Worm (Caenorhabditis elegans) whole organism, late embryonic: ENCODE results near the gene lir-2.

Experiments used
- C08G9.2 ChIP-seq: sonication (generic microtip); optimal IDR thresholded peaks from 2 replicates; lab custom pipeline; 2016; ENCODE audit warnings: mild to moderate bottlenecking, missing genetic modification characterization, moderate library complexity, missing compliant biosample characterization
- F13H6.1 ChIP-seq: sonication (generic microtip); optimal IDR thresholded peaks from 2 replicates; lab custom pipeline; 2016; ENCODE audit warnings: missing genetic modification characterization, missing compliant biosample characterization
- K09A11.1 ChIP-seq: sonication (generic microtip); optimal IDR thresholded peaks from 2 replicates; lab custom pipeline; 2017; ENCODE audit warnings: antibody characterized with exemption, mild to moderate bottlenecking, missing genetic modification characterization, missing compliant biosample characterization; ENCODE audit not compliant: insufficient read depth
- Y22D7AL.16 ChIP-seq: sonication (generic microtip); optimal IDR thresholded peaks from 2 replicates; lab custom pipeline; 2016; ENCODE audit warnings: missing genetic modification characterization, missing compliant biosample characterization
- ceh-18 ChIP-seq: sonication (generic microtip); optimal IDR thresholded peaks from 2 replicates; lab custom pipeline; 2016; ENCODE audit warnings: missing genetic modification characterization, missing compliant biosample characterization
- ceh-2 ChIP-seq: sonication (generic microtip); optimal IDR thresholded peaks from 2 replicates; lab custom pipeline; 2016; ENCODE audit warnings: missing genotype, missing genetic modification characterization, missing compliant biosample characterization
- ceh-31 ChIP-seq: sonication (generic microtip); optimal IDR thresholded peaks from 2 replicates; lab custom pipeline; 2016; ENCODE audit warnings: missing genetic modification characterization, missing compliant biosample characterization
- ceh-6 ChIP-seq: fragments of 200-800 bp; sonication (Bioruptor generic); optimal IDR thresholded peaks from 2 replicates; lab custom pipeline; 2018; ENCODE audit warnings: mild to moderate bottlenecking, missing genetic modification characterization, missing compliant biosample characterization
- ceh-9 ChIP-seq: sonication (generic microtip); optimal IDR thresholded peaks from 2 replicates; lab custom pipeline; 2016; ENCODE audit warnings: mild to moderate bottlenecking, missing genetic modification characterization, inconsistent platforms, missing compliant biosample characterization
- dmd-4 ChIP-seq: sonication (generic microtip); optimal IDR thresholded peaks from 2 replicates; lab custom pipeline; 2016; ENCODE audit warnings: borderline replicate concordance, missing genetic modification characterization, missing compliant biosample characterization
- eyg-1 ChIP-seq: sonication (generic microtip); optimal IDR thresholded peaks from 2 replicates; lab custom pipeline; 2016; ENCODE audit warnings: missing genotype, missing genetic modification characterization, missing compliant biosample characterization
- fkh-6 ChIP-seq: sonication (generic microtip); optimal IDR thresholded peaks from 2 replicates; lab custom pipeline; 2016; ENCODE audit warnings: missing genetic modification characterization, missing compliant biosample characterization
- hlh-30 ChIP-seq: sonication (generic microtip); optimal IDR thresholded peaks from 2 replicates; lab custom pipeline; 2017; ENCODE audit warnings: antibody characterized with exemption, missing genetic modification characterization, missing compliant biosample characterization; ENCODE audit not compliant: insufficient read depth
- hlh-6 ChIP-seq: sonication (generic microtip); optimal IDR thresholded peaks from 2 replicates; lab custom pipeline; 2016; ENCODE audit warnings: missing genotype, missing genetic modification characterization, missing compliant biosample characterization
- hlh-8 ChIP-seq: sonication (generic microtip); optimal IDR thresholded peaks from 2 replicates; lab custom pipeline; 2016; ENCODE audit warnings: missing genotype, missing genetic modification characterization, missing compliant biosample characterization
- lin-11 ChIP-seq: fragments of 200-800 bp; sonication (Bioruptor generic); optimal IDR thresholded peaks from 2 replicates; lab custom pipeline; 2018; ENCODE audit warnings: mild to moderate bottlenecking, missing genetic modification characterization, missing compliant biosample characterization
- npax-4 ChIP-seq: sonication (generic microtip); optimal IDR thresholded peaks from 2 replicates; lab custom pipeline; 2016; ENCODE audit warnings: missing genetic modification characterization, missing compliant biosample characterization
- pha-2 ChIP-seq: sonication (generic microtip); optimal IDR thresholded peaks from 2 replicates; lab custom pipeline; 2017; ENCODE audit warnings: mild to moderate bottlenecking, missing genetic modification characterization, missing compliant biosample characterization
- pqm-1 ChIP-seq: sonication (generic microtip); optimal IDR thresholded peaks from 2 replicates; lab custom pipeline; 2016; ENCODE audit warnings: missing genetic modification characterization, missing compliant biosample characterization
- tbx-7 ChIP-seq: sonication (generic microtip); optimal IDR thresholded peaks from 2 replicates; lab custom pipeline; 2016; ENCODE audit warnings: missing genotype, missing genetic modification characterization, missing compliant biosample characterization
- ttx-3 ChIP-seq: sonication (generic microtip); optimal IDR thresholded peaks from 2 replicates; lab custom pipeline; 2016; ENCODE audit warnings: missing genetic modification reagents, missing genetic modification characterization, missing compliant biosample characterization
- unc-42 ChIP-seq: sonication (generic microtip); optimal IDR thresholded peaks from 2 replicates; lab custom pipeline; 2016; ENCODE audit warnings: missing genotype, missing genetic modification characterization, missing compliant biosample characterization
- unc-55 ChIP-seq: sonication (generic microtip); optimal IDR thresholded peaks from 2 replicates; lab custom pipeline; 2017; ENCODE audit warnings: missing biosample characterization, missing genetic modification reagents, missing genetic modification characterization
- zip-5 ChIP-seq: sonication (generic microtip); optimal IDR thresholded peaks from 2 replicates; lab custom pipeline; 2016; ENCODE audit warnings: missing genetic modification characterization, missing compliant biosample characterization

Gene lir-2

DNA sequence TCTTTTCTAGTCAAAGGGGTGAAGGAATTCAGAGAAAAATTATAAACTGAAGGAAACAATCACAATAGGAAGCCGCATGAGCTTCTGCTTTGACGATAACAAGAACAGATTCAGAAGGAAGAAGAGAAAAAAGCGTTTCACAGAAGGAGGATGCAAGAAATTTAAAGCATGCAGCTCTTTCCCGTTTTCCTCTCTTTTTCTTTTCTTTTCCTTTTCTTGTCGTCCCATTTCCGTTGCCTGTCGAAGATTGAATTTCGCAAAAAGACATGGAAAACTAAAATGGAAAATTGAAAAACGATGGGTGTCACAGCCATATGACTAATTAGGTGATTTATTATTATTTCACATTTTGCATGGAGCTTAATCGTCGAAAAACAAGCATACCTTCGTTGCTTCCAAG is 49.0 kb downstream of the lir-2 start:
- peak; percentile 81 for TF ChIP-seq unc-42 (tag; lab: Kevin White, UChicago)
- TF ChIP-seq pqm-1 (tag; lab: Kevin White, UChicago): no peak

DNA sequence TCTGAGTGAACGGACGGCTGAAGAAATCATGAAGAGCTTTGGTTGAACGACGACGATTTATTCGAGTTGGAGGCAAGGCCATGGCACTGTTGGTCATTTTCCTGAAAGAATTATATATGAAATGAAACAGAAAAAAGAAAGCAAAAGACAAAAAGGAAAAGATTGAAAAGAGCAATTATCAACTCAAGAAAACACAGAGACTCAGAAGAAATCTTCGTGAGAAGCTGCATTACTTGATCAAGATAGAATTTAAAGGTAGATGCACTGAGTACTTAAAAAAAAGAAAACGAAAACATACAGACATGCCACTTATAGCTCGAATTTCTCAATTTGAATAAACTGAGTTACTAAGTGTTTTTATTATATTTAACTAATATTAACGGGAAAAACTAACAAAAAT is 51.4 kb downstream of the lir-2 start, which contains the start of gene cpna-5:
TSS of gene cpna-5 (minus strand) at position 101 of the 400 bp plus-strand sequence.
- TF ChIP-seq ceh-2 (tag; lab: Kevin White, UChicago) (no peak), ceh-31 (tag; lab: Kevin White, UChicago) (no peak), eyg-1 (no peak), unc-55 (no peak), pha-2 (tag; lab: Kevin White, UChicago) (no peak), npax-4 (no peak), K09A11.1 (tag; lab: Kevin White, UChicago) (no peak), ceh-18 (tag; lab: Kevin White, UChicago) (no peak), hlh-6 (tag; lab: Kevin White, UChicago) (no peak), pqm-1 (tag; lab: Kevin White, UChicago) (no peak), fkh-6 (no peak), Y22D7AL.16 (tag; lab: Kevin White, UChicago) (no peak), lin-11 (tag; lab: Kevin White, UChicago) (no peak), ceh-9 (no peak), ttx-3 (tag; lab: Kevin White, UChicago) (no peak), unc-42 (tag; lab: Kevin White, UChicago) (no peak), zip-5 (no peak), dmd-4 (tag; lab: Kevin White, UChicago) (no peak), hlh-8 (tag; lab: Kevin White, UChicago) (no peak), F13H6.1 (tag; lab: Kevin White, UChicago) (no peak)

DNA sequence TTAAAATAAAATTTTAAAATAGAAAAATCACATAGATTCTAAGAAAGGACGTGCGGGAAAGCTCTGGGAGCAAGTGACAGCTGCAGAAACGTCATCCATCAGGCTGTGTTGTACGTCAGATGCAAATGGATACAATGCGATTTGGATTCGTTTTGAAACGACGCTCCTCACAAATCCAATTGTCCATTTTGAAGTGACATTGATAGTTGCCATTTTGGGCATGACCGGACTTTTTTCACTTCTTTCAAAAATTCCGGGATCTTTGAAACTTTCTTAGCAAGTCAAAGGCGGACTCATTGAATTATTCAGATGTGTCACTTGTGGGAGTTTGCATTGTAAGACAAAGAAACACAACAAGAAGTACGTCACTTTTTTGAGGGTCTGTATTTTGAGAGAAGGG is 52.0 kb downstream of the lir-2 start:
- TF ChIP-seq unc-55: peak; percentile 18
- TF ChIP-seq unc-42 (tag; lab: Kevin White, UChicago): peak; percentile 73
- TF ChIP-seq pqm-1 (tag; lab: Kevin White, UChicago): no peak

DNA sequence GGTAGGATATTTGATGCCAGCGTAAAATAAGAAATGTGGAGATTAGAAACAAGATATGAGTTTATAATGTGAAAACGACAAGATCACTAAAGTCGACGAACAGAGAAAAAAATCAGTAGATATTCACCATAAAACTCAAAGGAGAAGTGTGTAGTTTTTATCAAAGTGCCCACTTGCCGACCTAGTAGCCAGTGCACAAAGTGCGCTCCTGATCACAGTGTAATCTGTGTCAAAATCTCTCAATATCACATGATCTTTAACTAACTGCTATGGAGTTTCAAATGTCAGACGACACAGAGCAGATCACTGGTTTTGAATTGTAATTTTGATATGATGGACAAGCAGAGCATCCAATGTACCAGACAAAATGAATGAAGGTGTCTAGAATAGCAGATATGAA is 53.4 kb downstream of the lir-2 start:
- TF ChIP-seq C08G9.2: no peak
- peak; percentile 39 for TF ChIP-seq unc-55
- TF ChIP-seq tbx-7 (tag; lab: Kevin White, UChicago): no peak
- TF ChIP-seq ceh-6 (GFP tag; lab: Kevin White, UChicago): no peak
- peak; percentile 42 for TF ChIP-seq hlh-30 (tag; lab: Kevin White, UChicago)
